Fruit fly (Drosophila melanogaster) whole organism: ENCODE results near the gene Hr83.

Source experiments
- CG8478 ChIP-seq: fragments of >200 bp; optimal IDR thresholded peaks from 2 replicates; lab custom pipeline; 2018; ENCODE audit warnings: inconsistent platforms
- Dll ChIP-seq: fragments of >200 bp; optimal IDR thresholded peaks from 2 replicates; lab custom pipeline; 2017
- EcR ChIP-seq, 2 experiments: fragments of >200 bp; optimal IDR thresholded peaks; 2 replicates each; lab custom pipeline; 2017; ENCODE audit warnings: missing biosample characterization in 2 of 2, missing genetic modification characterization in 2 of 2, missing genetic modification reagents in 2 of 2
- pan ChIP-seq: fragments of >200 bp; optimal IDR thresholded peaks from 2 replicates; lab custom pipeline; 2017
- psq ChIP-seq: fragments of >200 bp; optimal IDR thresholded peaks from 2 replicates; lab custom pipeline; 2017
- usp ChIP-seq: fragments of >200 bp; optimal IDR thresholded peaks from 2 replicates; lab custom pipeline; 2017; ENCODE audit warnings: missing biosample characterization, missing genetic modification characterization, mixed read lengths

DNA sequence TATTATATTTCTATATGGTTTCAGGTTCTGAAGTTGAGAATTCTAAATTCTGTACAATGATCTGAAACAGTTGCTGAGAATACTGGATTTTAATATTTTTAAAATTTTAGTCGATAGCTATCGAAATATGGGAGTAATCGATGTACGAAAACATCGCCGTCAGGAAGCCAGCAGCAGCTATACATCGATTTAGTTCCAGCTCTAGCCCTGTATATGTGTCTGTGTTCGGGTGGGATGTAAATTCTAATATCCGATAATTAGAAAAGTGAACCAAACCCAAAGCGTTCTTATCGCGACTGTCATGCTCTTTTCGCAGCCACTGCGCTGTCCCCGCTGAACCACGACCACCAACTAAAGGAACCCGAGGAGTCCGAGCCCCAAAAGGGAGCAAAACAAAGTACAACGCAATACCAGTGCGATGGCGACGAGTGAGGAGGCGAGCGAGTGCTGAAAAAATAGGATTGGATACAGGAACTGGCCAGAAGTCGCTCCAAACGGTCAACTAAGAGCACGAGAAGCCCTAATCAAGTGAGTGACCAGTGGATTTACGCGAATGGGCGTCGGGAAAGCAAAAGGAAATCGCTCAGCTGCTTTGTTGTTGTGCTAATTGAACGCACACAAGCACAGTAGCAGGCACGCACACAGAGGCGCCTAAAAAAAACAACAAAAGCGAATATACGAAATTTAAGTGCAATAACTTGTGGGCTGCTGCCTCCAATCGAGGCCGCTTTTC, 33.9 kb downstream of the Hr83 start, which contains the start of gene gzl:
- TF ChIP-seq pan (lab: Kevin White, UChicago) (no peak), psq (lab: Kevin White, UChicago) (no peak), usp (no peak), EcR (GFP tag; optimal IDR thresholded peaks at IDR 0.05; lab: Kevin White, UChicago) (no peak), Dll (lab: Kevin White, UChicago) (no peak), CG8478 (lab: Kevin White, UChicago) (peak; percentile 50)
